Fruit fly (Drosophila melanogaster) S2 (cell line): ENCODE measurements around the gene CG31886.

Experiments used
- CG8478 ChIP-seq: fragments of >200 bp; optimal IDR thresholded peaks from 2 replicates; lab custom pipeline; 2018
- CTCF ChIP-seq, 2 experiments: fragments of >200 bp; optimal IDR thresholded peaks; 2 replicates each; lab custom pipeline; 2018

DNA sequence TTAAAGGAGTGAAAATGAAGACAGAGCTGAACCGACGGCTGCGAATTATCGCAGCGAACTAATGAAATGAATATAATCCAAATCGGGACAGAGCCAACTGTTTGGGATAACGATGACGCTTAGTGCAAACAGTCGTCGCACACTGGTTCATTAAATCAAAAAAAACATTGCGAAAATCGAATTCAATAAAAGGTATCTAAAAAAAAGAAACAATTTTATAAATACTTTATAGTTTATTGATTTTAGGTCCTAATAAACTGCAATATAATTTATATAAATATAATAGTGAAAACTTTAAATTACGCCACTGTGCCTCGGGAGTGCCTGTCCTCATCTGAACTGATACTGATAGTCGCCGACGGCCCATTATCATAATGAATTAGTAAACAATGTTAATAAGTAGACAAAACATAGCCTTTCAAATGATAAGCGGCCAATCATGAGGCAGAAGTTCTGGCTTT, at the start of gene CG31886:
- no peak for TF ChIP-seq CG8478
- no peak for TF ChIP-seq CTCF (optimal IDR thresholded peaks at IDR 0.05; lab: Kevin White, UChicago)
